Fruit fly (Drosophila melanogaster) whole organism, prepupa: ENCODE measurements around the gene CG13737.

Experiments used
- Blimp-1 ChIP-seq: fragments of 200-800 bp; sonication (Bioruptor generic); optimal IDR thresholded peaks from 3 replicates; lab custom pipeline; 2017; ENCODE audit warnings: missing biosample characterization, missing genetic modification characterization, mild to moderate bottlenecking, moderate library complexity, missing genetic modification reagents
- CG10631 ChIP-seq: fragments of 200-800 bp; sonication (Bioruptor generic); optimal IDR thresholded peaks from 2 replicates; lab custom pipeline; 2016; ENCODE audit warnings: missing biosample characterization, missing genetic modification characterization
- CG10669 ChIP-seq: fragments of 200-800 bp; sonication (Bioruptor generic); optimal IDR thresholded peaks from 3 replicates; lab custom pipeline; 2018; ENCODE audit warnings: missing biosample characterization, mild to moderate bottlenecking, missing genetic modification characterization, moderate library complexity
- CG11762 ChIP-seq: fragments of 200-800 bp; sonication (Bioruptor generic); optimal IDR thresholded peaks from 3 replicates; lab custom pipeline; 2016; ENCODE audit warnings: missing biosample characterization, missing genetic modification characterization; ENCODE audit not compliant: insufficient read depth
- CG11902 ChIP-seq: fragments of 200-800 bp; sonication (Bioruptor generic); optimal IDR thresholded peaks from 3 replicates; lab custom pipeline; 2016; ENCODE audit warnings: missing biosample characterization, missing genetic modification characterization
- CG15336 ChIP-seq: fragments of 200-800 bp; sonication (Bioruptor generic); IDR thresholded peaks from 2 replicates; pipeline ENCODE4 v1.3.6; 2022; ENCODE audit warnings: missing biosample characterization, missing genetic modification characterization
- CG1621 ChIP-seq: fragments of 200-800 bp; sonication (Bioruptor generic); optimal IDR thresholded peaks from 3 replicates; lab custom pipeline; 2018; ENCODE audit warnings: missing biosample characterization, mild to moderate bottlenecking, missing genetic modification characterization
- CG16779 ChIP-seq: fragments of 200-800 bp; sonication (Bioruptor generic); optimal IDR thresholded peaks from 3 replicates; lab custom pipeline; 2017; ENCODE audit warnings: missing biosample characterization, mild to moderate bottlenecking, missing genetic modification characterization
- CG32006 ChIP-seq: fragments of 200-800 bp; sonication (Bioruptor generic); optimal IDR thresholded peaks from 3 replicates; lab custom pipeline; 2017; ENCODE audit warnings: missing biosample characterization, mild to moderate bottlenecking, missing genetic modification characterization
- CG34406 ChIP-seq: fragments of 200-800 bp; sonication (Bioruptor generic); optimal IDR thresholded peaks from 3 replicates; lab custom pipeline; 2016; ENCODE audit warnings: missing biosample characterization, missing genetic modification characterization
- CG3919 ChIP-seq: fragments of 200-800 bp; sonication (Bioruptor generic); optimal IDR thresholded peaks from 3 replicates; lab custom pipeline; 2016; ENCODE audit warnings: missing biosample characterization, missing genetic modification characterization
- CG4318 ChIP-seq: fragments of 200-800 bp; sonication (Bioruptor generic); optimal IDR thresholded peaks from 3 replicates; lab custom pipeline; 2017; ENCODE audit warnings: missing biosample characterization, mild to moderate bottlenecking, missing genetic modification characterization
- CG6163 ChIP-seq: fragments of 200-800 bp; sonication (Bioruptor generic); IDR thresholded peaks from 3 replicates; pipeline ENCODE4 v1.3.6; 2022; ENCODE audit warnings: missing biosample characterization, missing genetic modification characterization
- CG6276 ChIP-seq: fragments of 200-800 bp; sonication (Bioruptor generic); optimal IDR thresholded peaks from 2 replicates; lab custom pipeline; 2017; ENCODE audit warnings: missing biosample characterization, mild to moderate bottlenecking, missing genetic modification characterization
- CG6792 ChIP-seq: fragments of 200-800 bp; sonication (Bioruptor generic); optimal IDR thresholded peaks from 3 replicates; lab custom pipeline; 2016; ENCODE audit warnings: missing biosample characterization, missing genetic modification characterization
- CG6808 ChIP-seq: fragments of 200-800 bp; sonication (Bioruptor generic); optimal IDR thresholded peaks from 3 replicates; lab custom pipeline; 2017; ENCODE audit warnings: missing biosample characterization, missing genetic modification characterization, mild to moderate bottlenecking, moderate library complexity, missing genetic modification reagents
- CG6854 ChIP-seq: fragments of 200-800 bp; sonication (Bioruptor generic); optimal IDR thresholded peaks from 2 replicates; lab custom pipeline; 2017; ENCODE audit warnings: missing biosample characterization, mild to moderate bottlenecking, missing genetic modification characterization
- CG7368 ChIP-seq: fragments of 200-800 bp; sonication (Bioruptor generic); optimal IDR thresholded peaks from 3 replicates; lab custom pipeline; 2016; ENCODE audit warnings: missing biosample characterization, missing genetic modification characterization
- CG8319 ChIP-seq: fragments of 200-800 bp; sonication (Bioruptor generic); optimal IDR thresholded peaks from 3 replicates; lab custom pipeline; 2016; ENCODE audit warnings: missing biosample characterization, missing genetic modification characterization
- CG8632 ChIP-seq: fragments of 200-800 bp; sonication (Bioruptor generic); optimal IDR thresholded peaks from 3 replicates; lab custom pipeline; 2016; ENCODE audit warnings: missing biosample characterization, missing genetic modification characterization
- CG9139 ChIP-seq: fragments of 200-800 bp; sonication (Bioruptor generic); optimal IDR thresholded peaks from 3 replicates; lab custom pipeline; 2017; ENCODE audit warnings: missing biosample characterization, mild to moderate bottlenecking, missing genetic modification characterization
- Eip75B ChIP-seq: fragments of 200-800 bp; sonication (Bioruptor generic); optimal IDR thresholded peaks from 3 replicates; lab custom pipeline; 2016; ENCODE audit warnings: missing biosample characterization, missing genetic modification characterization
- Eip78C ChIP-seq: fragments of 200-800 bp; sonication (Bioruptor generic); peaks from one replicate; lab custom pipeline; 2016; ENCODE audit warnings: missing biosample characterization, missing genetic modification characterization
- Eip93F ChIP-seq: fragments of 200-800 bp; sonication (Bioruptor generic); optimal IDR thresholded peaks from 2 replicates; lab custom pipeline; 2016; ENCODE audit warnings: missing biosample characterization, mild to moderate bottlenecking, missing genetic modification characterization
- Ets21C ChIP-seq: fragments of 200-800 bp; sonication (Bioruptor generic); optimal IDR thresholded peaks from 3 replicates; lab custom pipeline; 2016; ENCODE audit warnings: missing biosample characterization, missing genetic modification characterization
- Ets96B ChIP-seq: fragments of 200-800 bp; optimal IDR thresholded peaks from 2 replicates; lab custom pipeline; 2019; ENCODE audit warnings: missing biosample characterization, mild to moderate bottlenecking, missing genetic modification characterization, moderate library complexity
- Hr38 ChIP-seq: sonication (Bioruptor generic); optimal IDR thresholded peaks from 2 replicates; lab custom pipeline; 2016; ENCODE audit warnings: missing biosample characterization, missing genetic modification characterization
- Hr39 ChIP-seq: fragments of 200-800 bp; sonication (Bioruptor generic); optimal IDR thresholded peaks from 2 replicates; lab custom pipeline; 2016; ENCODE audit warnings: missing biosample characterization, missing genetic modification characterization
- Hr4 ChIP-seq: fragments of 200-800 bp; sonication (Bioruptor generic); optimal IDR thresholded peaks from 3 replicates; lab custom pipeline; 2016; ENCODE audit warnings: missing biosample characterization, missing genetic modification characterization
- Met ChIP-seq: fragments of 200-800 bp; sonication (Bioruptor generic); optimal IDR thresholded peaks from 3 replicates; lab custom pipeline; 2016; ENCODE audit warnings: missing biosample characterization, missing genetic modification characterization
- OdsH ChIP-seq: fragments of 200-800 bp; sonication (Bioruptor generic); optimal IDR thresholded peaks from 3 replicates; lab custom pipeline; 2016; ENCODE audit warnings: missing biosample characterization, missing genetic modification characterization
- Sox102F ChIP-seq: fragments of 200-800 bp; sonication (Bioruptor generic); optimal IDR thresholded peaks from 2 replicates; lab custom pipeline; 2016; ENCODE audit warnings: missing biosample characterization, mild to moderate bottlenecking, missing genetic modification characterization
- Sox14 ChIP-seq: fragments of 200-800 bp; sonication (Bioruptor generic); optimal IDR thresholded peaks from 3 replicates; lab custom pipeline; 2016; ENCODE audit warnings: missing biosample characterization, missing genetic modification characterization
- Sox15 ChIP-seq: fragments of 200-800 bp; sonication (Bioruptor generic); optimal IDR thresholded peaks from 3 replicates; lab custom pipeline; 2016; ENCODE audit warnings: missing biosample characterization, missing genetic modification characterization
- achi ChIP-seq: fragments of 200-800 bp; sonication (Bioruptor generic); optimal IDR thresholded peaks from 3 replicates; lab custom pipeline; 2016; ENCODE audit warnings: missing biosample characterization, missing genetic modification characterization
- acj6 ChIP-seq: fragments of 200-800 bp; sonication (Bioruptor generic); optimal IDR thresholded peaks from 3 replicates; lab custom pipeline; 2016; ENCODE audit warnings: missing biosample characterization, missing genetic modification characterization
- cyc ChIP-seq: fragments of 200-800 bp; sonication (Bioruptor generic); optimal IDR thresholded peaks from 3 replicates; lab custom pipeline; 2016; ENCODE audit warnings: missing biosample characterization, missing genetic modification characterization
- dsx ChIP-seq: fragments of 200-800 bp; optimal IDR thresholded peaks from 3 replicates; lab custom pipeline; 2019; ENCODE audit warnings: missing biosample characterization, mild to moderate bottlenecking, missing genetic modification characterization, moderate library complexity; ENCODE audit not compliant: poor library complexity, severe bottlenecking
- eg ChIP-seq: fragments of 200-800 bp; sonication (Bioruptor generic); IDR thresholded peaks from 3 replicates; pipeline ENCODE4 v1.3.6; 2022; ENCODE audit warnings: missing biosample characterization, missing genetic modification characterization
- esn ChIP-seq: fragments of 200-800 bp; sonication (Bioruptor generic); optimal IDR thresholded peaks from 2 replicates; lab custom pipeline; 2016; ENCODE audit warnings: missing biosample characterization, mild to moderate bottlenecking, missing genetic modification characterization, moderate library complexity
- fd59A ChIP-seq: fragments of 200-800 bp; sonication (Bioruptor generic); optimal IDR thresholded peaks from 2 replicates; lab custom pipeline; 2017; ENCODE audit warnings: missing biosample characterization, mild to moderate bottlenecking, missing genetic modification characterization, missing genetic modification reagents
- fd85E ChIP-seq: fragments of 200-800 bp; sonication (Bioruptor generic); optimal IDR thresholded peaks from 3 replicates; lab custom pipeline; 2016; ENCODE audit warnings: missing biosample characterization, missing genetic modification characterization
- lz ChIP-seq: fragments of 200-800 bp; sonication (Bioruptor generic); optimal IDR thresholded peaks from 3 replicates; lab custom pipeline; 2016; ENCODE audit warnings: missing biosample characterization, missing genetic modification characterization
- net ChIP-seq: fragments of 200-800 bp; sonication (Bioruptor generic); optimal IDR thresholded peaks from 3 replicates; lab custom pipeline; 2016; ENCODE audit warnings: missing biosample characterization, missing genetic modification characterization
- pdm3 ChIP-seq: fragments of 200-800 bp; sonication (Bioruptor generic); optimal IDR thresholded peaks from 3 replicates; lab custom pipeline; 2016; ENCODE audit warnings: missing biosample characterization, missing genetic modification characterization
- salr ChIP-seq, 2 experiments: fragments of 200-800 bp; sonication (Bioruptor generic); optimal IDR thresholded peaks; 3 replicates each; lab custom pipeline; 2016 to 2018; ENCODE audit warnings: missing biosample characterization in 2 of 2, missing genetic modification characterization in 2 of 2, mild to moderate bottlenecking in 1 of 2
- ss ChIP-seq, 2 experiments: fragments of 200-800 bp; sonication (Bioruptor generic); optimal IDR thresholded peaks; 2 replicates in 1 of 2; 3 replicates in 1 of 2; lab custom pipeline; 2017 to 2018; ENCODE audit warnings: mild to moderate bottlenecking in 2 of 2, missing biosample characterization in 2 of 2, missing genetic modification characterization in 2 of 2, moderate library complexity in 1 of 2
- topi ChIP-seq: fragments of 200-800 bp; sonication (Bioruptor generic); optimal IDR thresholded peaks from 3 replicates; lab custom pipeline; 2016; ENCODE audit warnings: missing biosample characterization, missing genetic modification characterization
- vri ChIP-seq: fragments of 200-800 bp; sonication (Bioruptor generic); optimal IDR thresholded peaks from 3 replicates; lab custom pipeline; 2016; ENCODE audit warnings: missing biosample characterization, mild to moderate bottlenecking, missing genetic modification characterization

Gene CG13737

dm6 chr3L:13923332-13924272 is 44.8 kb downstream of the CG13737 start:
- TF ChIP-seq Hr39 (GFP tag; lab: Kevin White, UChicago) (peak; percentile 44), CG32006 (peak; percentile 48), Eip93F (GFP tag; lab: Kevin White, UChicago) (no peak), Sox15 (GFP tag; lab: Kevin White, UChicago) (no peak), cyc (GFP tag; lab: Kevin White, UChicago) (peak; percentile 18), ss (GFP tag; optimal IDR thresholded peaks at IDR 0.05; lab: Kevin White, UChicago) (peak in 1 of 2 experiments; percentile 68), Blimp-1 (GFP tag; lab: Kevin White, UChicago) (peak; percentile 2), esn (GFP tag; lab: Kevin White, UChicago) (peak; percentile 72), achi (GFP tag; lab: Kevin White, UChicago) (peak; percentile 39), CG8319 (peak; percentile 33), lz (GFP tag; lab: Kevin White, UChicago) (peak; percentile 41), salr (GFP tag; optimal IDR thresholded peaks at IDR 0.05; lab: Kevin White, UChicago) (peak in 1 of 2 experiments; percentile 16), Sox14 (GFP tag; lab: Kevin White, UChicago) (peak; percentile 30), CG8632 (peak; percentile 18), CG6808 (GFP tag; lab: Kevin White, UChicago) (peak; percentile 10), CG6792 (GFP tag; lab: Kevin White, UChicago) (peak; percentile 22), CG10669 (GFP tag; lab: Kevin White, UChicago) (peak; percentile 10), CG1621 (tag; lab: Kevin White, UChicago) (no peak), Sox102F (peak; percentile 31), CG11762 (peak; percentile 11), vri (peak; percentile 52), Eip75B (peak; percentile 55), CG6276 (GFP tag; lab: Kevin White, UChicago) (no peak), CG6854 (GFP tag; lab: Kevin White, UChicago) (peak; percentile 22), OdsH (GFP tag; lab: Kevin White, UChicago) (peak; percentile 44), Hr4 (GFP tag; lab: Kevin White, UChicago) (peak; percentile 4), CG3919 (GFP tag; lab: Kevin White, UChicago) (peak; percentile 56), pdm3 (GFP tag; lab: Kevin White, UChicago) (peak; percentile 23), fd85E (no peak), CG9139 (GFP tag; lab: Kevin White, UChicago) (no peak), CG16779 (tag; lab: Kevin White, UChicago) (no peak), CG10631 (GFP tag; lab: Kevin White, UChicago) (peak; percentile 56), CG11902 (peak; percentile 14), Met (peak; percentile 56), CG6163 (peak; percentile 70; the same call in 2 of the 3 replicates), Ets21C (GFP tag; lab: Kevin White, UChicago) (peak; percentile 8), fd59A (GFP tag; lab: Kevin White, UChicago) (no peak), CG15336 (GFP tag; lab: Robert Waterston, UW) (peak; percentile 68), dsx (GFP tag; lab: Kevin White, UChicago) (no peak), Hr38 (GFP tag; lab: Kevin White, UChicago) (no peak), Ets96B (peak; percentile 15), Eip78C (peak; percentile 85), CG4318 (GFP tag; lab: Kevin White, UChicago) (no peak), CG7368 (GFP tag; lab: Kevin White, UChicago) (no peak), topi (GFP tag; lab: Kevin White, UChicago) (peak; percentile 62), CG34406 (GFP tag; lab: Kevin White, UChicago) (peak; percentile 29), net (GFP tag; lab: Kevin White, UChicago) (no peak), eg (GFP tag; lab: Robert Waterston, UW) (peak; percentile 66; the same call in 2 of the 3 replicates), acj6 (GFP tag; lab: Kevin White, UChicago) (peak; percentile 43)
